Worm (Caenorhabditis elegans) whole organism, L3 larva: ENCODE data around the gene col-38.

Source experiments
- R02D3.7 ChIP-seq: fragments of 150-350 bp; optimal IDR thresholded peaks from 2 replicates; lab custom pipeline; 2014; ENCODE audit warnings: missing biosample characterization, missing genetic modification characterization
- ZK546.5 ChIP-seq: sonication (generic microtip); optimal IDR thresholded peaks from 2 replicates; lab custom pipeline; 2017; ENCODE audit warnings: missing biosample characterization, missing genetic modification characterization
- aly-2 ChIP-seq: fragments of 150-350 bp; optimal IDR thresholded peaks from 2 replicates; lab custom pipeline; 2014; ENCODE audit warnings: missing biosample characterization, missing genetic modification characterization
- ama-1 ChIP-seq: fragments of 150-350 bp; optimal IDR thresholded peaks from 2 replicates; lab custom pipeline; 2018
- ceh-16 ChIP-seq: sonication (generic microtip); optimal IDR thresholded peaks from 2 replicates; lab custom pipeline; 2017; ENCODE audit warnings: missing biosample characterization, missing genetic modification characterization
- ceh-28 ChIP-seq: fragments of 150-350 bp; optimal IDR thresholded peaks from 2 replicates; lab custom pipeline; 2014; ENCODE audit warnings: missing biosample characterization, missing genetic modification reagents, missing genetic modification characterization
- ceh-82 ChIP-seq: fragments of 150-350 bp; optimal IDR thresholded peaks from 2 replicates; lab custom pipeline; 2014; ENCODE audit warnings: missing biosample characterization, missing genetic modification characterization
- ceh-9 ChIP-seq: sonication (generic microtip); optimal IDR thresholded peaks from 2 replicates; lab custom pipeline; 2018; ENCODE audit warnings: missing biosample characterization, missing genetic modification characterization
- daf-12 ChIP-seq: fragments of 150-350 bp; optimal IDR thresholded peaks from 2 replicates; lab custom pipeline; 2014; ENCODE audit warnings: missing biosample characterization, missing genetic modification reagents, missing genetic modification characterization
- egl-27 ChIP-seq: sonication (generic microtip); optimal IDR thresholded peaks from 4 replicates; lab custom pipeline; 2017; ENCODE audit warnings: missing biosample characterization, missing genetic modification reagents, missing genetic modification characterization
- egl-5 ChIP-seq: fragments of 150-350 bp; optimal IDR thresholded peaks from 2 replicates; lab custom pipeline; 2017; ENCODE audit warnings: missing biosample characterization, missing genetic modification reagents, missing genetic modification characterization, inconsistent platforms
- elt-1 ChIP-seq: fragments of 150-350 bp; optimal IDR thresholded peaks from 2 replicates; lab custom pipeline; 2014; ENCODE audit warnings: missing biosample characterization, missing genetic modification characterization
- elt-2 ChIP-seq: sonication (generic microtip); optimal IDR thresholded peaks from 2 replicates; lab custom pipeline; 2016; ENCODE audit warnings: missing genetic modification reagents, mild to moderate bottlenecking, missing genetic modification characterization, missing compliant biosample characterization
- elt-3 ChIP-seq, 3 experiments: fragments of 150-350 bp in 1 of 3; sonication (generic microtip) in 2 of 3; optimal IDR thresholded peaks; 2 replicates in 2 of 3; 4 replicates in 1 of 3; lab custom pipeline; 2014 to 2017; ENCODE audit warnings: missing biosample characterization in 3 of 3, missing genetic modification characterization in 3 of 3
- eor-1 ChIP-seq, 2 experiments: fragments of 150-350 bp; optimal IDR thresholded peaks; 2 replicates each; lab custom pipeline; 2014 to 2018; ENCODE audit warnings: missing biosample characterization in 2 of 2, missing genetic modification characterization in 2 of 2
- fkh-10 ChIP-seq: sonication (generic microtip); optimal IDR thresholded peaks from 2 replicates; lab custom pipeline; 2017; ENCODE audit warnings: missing biosample characterization, missing genetic modification reagents, missing genetic modification characterization
- fkh-2 ChIP-seq: fragments of 150-350 bp; optimal IDR thresholded peaks from 2 replicates; lab custom pipeline; 2014; ENCODE audit warnings: missing biosample characterization, missing genetic modification reagents, missing genetic modification characterization
- fos-1 ChIP-seq: fragments of 150-350 bp; optimal IDR thresholded peaks from 2 replicates; lab custom pipeline; 2014; ENCODE audit warnings: missing biosample characterization, missing genetic modification characterization
- hmg-11 ChIP-seq: sonication (generic microtip); optimal IDR thresholded peaks from 2 replicates; lab custom pipeline; 2016; ENCODE audit warnings: missing genetic modification characterization, missing compliant biosample characterization
- jun-1 ChIP-seq: fragments of 150-350 bp; optimal IDR thresholded peaks from 2 replicates; lab custom pipeline; 2014; ENCODE audit warnings: missing biosample characterization, missing genetic modification reagents, missing genetic modification characterization
- lin-15B ChIP-seq: fragments of 150-350 bp; optimal IDR thresholded peaks from 2 replicates; lab custom pipeline; 2014; ENCODE audit warnings: missing biosample characterization, missing genetic modification characterization
- lin-39 ChIP-seq: fragments of 150-350 bp; optimal IDR thresholded peaks from 2 replicates; lab custom pipeline; 2018; ENCODE audit warnings: missing biosample characterization, missing genetic modification reagents, missing genetic modification characterization
- lsy-12 ChIP-seq: sonication (generic microtip); optimal IDR thresholded peaks from 2 replicates; lab custom pipeline; 2016; ENCODE audit warnings: mild to moderate bottlenecking, missing genetic modification characterization, missing compliant biosample characterization
- mdl-1 ChIP-seq: fragments of 150-350 bp; optimal IDR thresholded peaks from 2 replicates; lab custom pipeline; 2014; ENCODE audit warnings: missing biosample characterization, missing genetic modification characterization
- mml-1 ChIP-seq: fragments of 150-350 bp; sonication (generic microtip); optimal IDR thresholded peaks from 3 replicates; lab custom pipeline; 2014; ENCODE audit warnings: missing biosample characterization, missing genetic modification characterization
- nfya-1 ChIP-seq: sonication (generic microtip); optimal IDR thresholded peaks from 2 replicates; lab custom pipeline; 2017; ENCODE audit warnings: missing genetic modification characterization, mild to moderate bottlenecking, missing compliant biosample characterization, antibody characterized with exemption, moderate library complexity; ENCODE audit not compliant: insufficient read depth
- nhr-11 ChIP-seq: fragments of 150-350 bp; optimal IDR thresholded peaks from 2 replicates; lab custom pipeline; 2014; ENCODE audit warnings: missing biosample characterization, missing genetic modification characterization
- nhr-12 ChIP-seq: fragments of 150-350 bp; optimal IDR thresholded peaks from 2 replicates; lab custom pipeline; 2014; ENCODE audit warnings: missing biosample characterization, missing genetic modification characterization
- nhr-23 ChIP-seq: fragments of 150-350 bp; optimal IDR thresholded peaks from 2 replicates; lab custom pipeline; 2014; ENCODE audit warnings: missing biosample characterization, missing genetic modification reagents, missing genetic modification characterization
- nhr-237 ChIP-seq: fragments of 150-350 bp; optimal IDR thresholded peaks from 2 replicates; lab custom pipeline; 2014; ENCODE audit warnings: missing biosample characterization, missing genetic modification characterization
- nhr-25 ChIP-seq: sonication (generic microtip); optimal IDR thresholded peaks from 2 replicates; lab custom pipeline; 2017; ENCODE audit warnings: missing biosample characterization, missing genetic modification characterization
- nhr-28 ChIP-seq: fragments of 150-350 bp; optimal IDR thresholded peaks from 2 replicates; lab custom pipeline; 2014; ENCODE audit warnings: missing biosample characterization, missing genetic modification characterization
- nhr-43 ChIP-seq: sonication (generic microtip); optimal IDR thresholded peaks from 2 replicates; lab custom pipeline; 2016; ENCODE audit warnings: mild to moderate bottlenecking, missing genetic modification characterization, missing compliant biosample characterization; ENCODE audit not compliant: poor library complexity, severe bottlenecking
- nhr-67 ChIP-seq: fragments of 150-350 bp; optimal IDR thresholded peaks from 2 replicates; lab custom pipeline; 2014; ENCODE audit warnings: missing biosample characterization, missing genetic modification characterization
- nhr-76 ChIP-seq: fragments of 150-350 bp; sonication (generic microtip); optimal IDR thresholded peaks from 5 replicates; lab custom pipeline; 2014; ENCODE audit warnings: missing biosample characterization, missing genetic modification characterization
- nhr-77 ChIP-seq: fragments of 150-350 bp; optimal IDR thresholded peaks from 2 replicates; lab custom pipeline; 2014; ENCODE audit warnings: missing biosample characterization, missing genetic modification characterization
- pha-4 ChIP-seq: fragments of 150-350 bp; optimal IDR thresholded peaks from 2 replicates; lab custom pipeline; 2014; ENCODE audit warnings: missing biosample characterization, missing genetic modification reagents, missing genetic modification characterization
- pqm-1 ChIP-seq: fragments of 150-350 bp; optimal IDR thresholded peaks from 2 replicates; lab custom pipeline; 2017; ENCODE audit warnings: missing biosample characterization, missing genetic modification characterization, inconsistent platforms
- sea-2 ChIP-seq: fragments of 150-350 bp; sonication (generic microtip); optimal IDR thresholded peaks from 4 replicates; lab custom pipeline; 2014; ENCODE audit warnings: missing biosample characterization, missing genetic modification reagents, missing genetic modification characterization
- skn-1 ChIP-seq: fragments of 150-350 bp; optimal IDR thresholded peaks from 2 replicates; lab custom pipeline; 2014; ENCODE audit warnings: missing biosample characterization, missing genetic modification characterization
- snpc-4 ChIP-seq: fragments of 150-350 bp; optimal IDR thresholded peaks from 2 replicates; lab custom pipeline; 2014; ENCODE audit warnings: missing biosample characterization, missing genetic modification characterization
- tbx-2 ChIP-seq: sonication (generic microtip); optimal IDR thresholded peaks from 2 replicates; lab custom pipeline; 2016; ENCODE audit warnings: mild to moderate bottlenecking, missing genetic modification characterization, missing compliant biosample characterization
- unc-39 ChIP-seq: sonication (generic microtip); optimal IDR thresholded peaks from 4 replicates; lab custom pipeline; 2017; ENCODE audit warnings: missing biosample characterization, missing genetic modification characterization
- unc-62 ChIP-seq: fragments of 150-350 bp; sonication (generic microtip); optimal IDR thresholded peaks from 4 replicates; lab custom pipeline; 2014; ENCODE audit warnings: missing biosample characterization, missing genetic modification reagents, missing genetic modification characterization
- zag-1 ChIP-seq: fragments of 150-350 bp; optimal IDR thresholded peaks from 2 replicates; lab custom pipeline; 2014; ENCODE audit warnings: missing biosample characterization, missing genetic modification characterization
- ztf-11 ChIP-seq: fragments of 150-350 bp; optimal IDR thresholded peaks from 2 replicates; lab custom pipeline; 2014; ENCODE audit warnings: missing biosample characterization, missing genetic modification characterization
- ztf-4 ChIP-seq: fragments of 150-350 bp; optimal IDR thresholded peaks from 2 replicates; lab custom pipeline; 2014; ENCODE audit warnings: missing biosample characterization, missing genetic modification characterization

The col-38 gene

ce11 chrII:8569038-8569977, at the start of gene col-38, which contains the start of gene rpl-5:
Gene col-38 (minus strand): TSS chrII:8569088.
Gene rpl-5 (plus strand): TSS chrII:8569927.
- peak; percentile 84 for TF ChIP-seq ZK546.5 (tag; lab: Kevin White, UChicago)
- no peak for TF ChIP-seq mml-1
- TF ChIP-seq R02D3.7 (tag; lab: Kevin White, UChicago), result peak; percentile 73
- TF ChIP-seq tbx-2 (tag; lab: Kevin White, UChicago), result peak; percentile 38
- TF ChIP-seq skn-1 (tag; lab: Kevin White, UChicago), result peak; percentile 78
- peak; percentile 66 for TF ChIP-seq jun-1 (tag; lab: Kevin White, UChicago)
- peak; percentile 64 for TF ChIP-seq ceh-28 (tag; lab: Kevin White, UChicago)
- TF ChIP-seq nhr-11 (tag; lab: Kevin White, UChicago), result peak; percentile 73
- TF ChIP-seq ztf-11 (tag; lab: Kevin White, UChicago), result no peak
- TF ChIP-seq elt-3 (tag; optimal IDR thresholded peaks at IDR 0.05; lab: Kevin White, UChicago), result no peak
- no peak for TF ChIP-seq sea-2
- no peak for TF ChIP-seq eor-1 (tag; optimal IDR thresholded peaks at IDR 0.05; lab: Kevin White, UChicago)
- TF ChIP-seq pqm-1 (tag; lab: Kevin White, UChicago), result peak; percentile 51
- TF ChIP-seq hmg-11, result peak; percentile 63
- peak; percentile 78 for TF ChIP-seq snpc-4
- no peak for TF ChIP-seq zag-1 (tag; lab: Kevin White, UChicago)
- no peak for TF ChIP-seq nhr-237 (tag; lab: Kevin White, UChicago)
- peak; percentile 23 for TF ChIP-seq elt-1
- peak; percentile 96 for TF ChIP-seq nhr-23 (tag; lab: Kevin White, UChicago)
- peak; percentile 28 for TF ChIP-seq unc-62 (GFP tag; lab: Kevin White, UChicago)
- TF ChIP-seq fos-1 (tag; lab: Kevin White, UChicago), result no peak
- peak; percentile 7 for TF ChIP-seq ama-1
- TF ChIP-seq lsy-12, result peak; percentile 77
- TF ChIP-seq mdl-1 (tag; lab: Kevin White, UChicago), result no peak
- no peak for TF ChIP-seq ceh-9 (tag; lab: Kevin White, UChicago)
- no peak for TF ChIP-seq nhr-77 (tag; lab: Kevin White, UChicago)
- no peak for TF ChIP-seq nhr-28
- no peak for TF ChIP-seq ceh-82 (tag; lab: Kevin White, UChicago)
- peak; percentile 93 for TF ChIP-seq lin-39
- TF ChIP-seq nhr-67, result no peak
- TF ChIP-seq nhr-76 (tag; lab: Kevin White, UChicago), result no peak
- TF ChIP-seq nhr-25 (tag; lab: Kevin White, UChicago), result peak; percentile 94
- peak; percentile 72 for TF ChIP-seq elt-2 (tag; lab: Kevin White, UChicago)
- TF ChIP-seq unc-39 (tag; lab: Kevin White, UChicago), result no peak
- no peak for TF ChIP-seq daf-12 (tag; lab: Kevin White, UChicago)
- TF ChIP-seq nhr-12 (tag; lab: Kevin White, UChicago), result no peak
- peak; percentile 87 for TF ChIP-seq egl-5 (tag; lab: Kevin White, UChicago)
- TF ChIP-seq nfya-1 (tag; lab: Kevin White, UChicago), result peak; percentile 97
- no peak for TF ChIP-seq egl-27 (tag; lab: Kevin White, UChicago)
- TF ChIP-seq lin-15B (tag; lab: Kevin White, UChicago), result peak; percentile 97
- peak; percentile 99 for TF ChIP-seq pha-4 (tag; lab: Kevin White, UChicago)
- TF ChIP-seq fkh-10 (GFP tag; lab: Kevin White, UChicago), result peak; percentile 83
- no peak for TF ChIP-seq fkh-2 (tag; lab: Kevin White, UChicago)
- TF ChIP-seq aly-2 (tag; lab: Kevin White, UChicago), result no peak
- TF ChIP-seq ceh-16 (tag; lab: Kevin White, UChicago), result no peak
- peak; percentile 66 for TF ChIP-seq nhr-43 (tag; lab: Kevin White, UChicago)
- TF ChIP-seq ztf-4 (tag; lab: Kevin White, UChicago), result peak; percentile 2
